Worm (Caenorhabditis elegans): ENCODE results near the gene Y57G11C.46.

DNA sequence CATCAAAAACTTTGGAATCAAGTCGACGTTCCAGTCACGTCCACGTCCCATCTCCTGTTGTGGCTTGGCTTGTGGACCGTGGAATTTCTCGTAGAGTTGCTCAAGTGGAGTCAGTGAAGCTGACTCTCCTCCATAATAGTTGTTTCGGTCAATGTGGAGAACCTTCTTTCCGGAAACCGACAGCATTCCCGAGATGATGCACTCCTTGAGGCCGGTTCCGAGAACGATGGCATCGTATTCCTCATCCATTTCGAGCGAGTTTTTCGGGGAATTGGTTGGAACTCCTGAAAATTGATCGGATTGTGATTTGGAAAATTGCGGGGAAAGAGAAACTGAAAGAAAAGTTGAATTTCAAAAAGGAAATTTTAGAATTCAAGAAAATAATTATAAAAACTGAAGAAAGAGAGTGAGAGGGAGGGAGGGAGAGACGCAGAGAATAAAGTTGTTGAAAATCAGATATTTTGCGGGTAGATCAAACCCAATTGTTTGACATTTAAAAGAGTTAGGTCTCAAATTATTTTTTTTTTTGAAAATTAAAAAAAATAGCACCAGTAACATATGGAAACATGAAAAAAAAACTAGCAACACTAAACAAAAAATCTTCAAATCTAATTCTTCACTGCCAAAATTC lies 23.5 kb downstream of the Y57G11C.46 start, which contains the start of gene gdi-1:
- no peak for TF ChIP-seq F49E8.2 (tag; optimal IDR thresholded peaks at IDR 0.05; ENCODE audit: borderline replicate concordance)
- no peak for TF ChIP-seq fos-1 (tag; optimal IDR thresholded peaks at IDR 0.05)
- no peak for TF ChIP-seq cey-2 (tag; optimal IDR thresholded peaks at IDR 0.05; ENCODE audit: borderline replicate concordance, insufficient read depth)
- no peak for TF ChIP-seq nhr-11 (tag; optimal IDR thresholded peaks at IDR 0.05)
- no peak for TF ChIP-seq ztf-7 (tag; optimal IDR thresholded peaks at IDR 0.05)
- TF ChIP-seq ztf-11 (tag; optimal IDR thresholded peaks at IDR 0.05), result no peak
- no peak for TF ChIP-seq skn-1 (tag; optimal IDR thresholded peaks at IDR 0.05)
- TF ChIP-seq F44E2.7 (GFP tag; IDR thresholded peaks at IDR 0.05), result no peak
- no peak for TF ChIP-seq ceh-82 (tag; optimal IDR thresholded peaks at IDR 0.05)
- TF ChIP-seq egl-27 (tag; optimal IDR thresholded peaks at IDR 0.05), result no peak
- TF ChIP-seq nhr-77 (tag; optimal IDR thresholded peaks at IDR 0.05), result no peak
- TF ChIP-seq daf-8 (GFP tag; IDR thresholded peaks at IDR 0.05), result no peak
